Fruit fly (Drosophila melanogaster) whole organism, embryonic: ENCODE data around the gene CG12539.
A peak's percentile ranks its signal among the peaks of the same experiment; 100 is the strongest.

Experiments
- BEAF-32 ChIP-seq: fragments of 200-800 bp; sonication (Bioruptor generic); optimal IDR thresholded peaks from 3 replicates; lab custom pipeline; 2017; ENCODE audit warnings: missing biosample characterization, missing genetic modification characterization, mild to moderate bottlenecking, moderate library complexity, missing genetic modification reagents
- CG10543 ChIP-seq: fragments of 200-800 bp; sonication (Bioruptor generic); optimal IDR thresholded peaks from 3 replicates; lab custom pipeline; 2017; ENCODE audit warnings: missing biosample characterization, mild to moderate bottlenecking, missing genetic modification characterization, moderate library complexity
- CG10959 ChIP-seq: fragments of 200-800 bp; sonication (Bioruptor generic); IDR thresholded peaks from 2 replicates; pipeline ENCODE4 v1.3.6; 2022; ENCODE audit warnings: missing biosample characterization, missing genetic modification characterization
- CG11398 ChIP-seq: fragments of 200-800 bp; sonication (Bioruptor generic); optimal IDR thresholded peaks from 2 replicates; lab custom pipeline; 2016; ENCODE audit warnings: missing biosample characterization, missing genetic modification characterization
- CG11560 ChIP-seq: fragments of 200-800 bp; sonication (Bioruptor generic); IDR thresholded peaks from 3 replicates; pipeline ENCODE4 v1.3.6; 2022; ENCODE audit warnings: missing biosample characterization, missing genetic modification characterization
- CG12391 ChIP-seq: fragments of 200-800 bp; sonication (Bioruptor generic); optimal IDR thresholded peaks from 3 replicates; lab custom pipeline; 2018; ENCODE audit warnings: missing biosample characterization, mild to moderate bottlenecking, missing genetic modification characterization, moderate library complexity
- CG13424 ChIP-seq: fragments of 200-800 bp; sonication (Bioruptor generic); optimal IDR thresholded peaks from 2 replicates; lab custom pipeline; 2019; ENCODE audit warnings: missing biosample characterization, mild to moderate bottlenecking, missing genetic modification characterization, moderate library complexity
- CG14441 ChIP-seq: fragments of 200-800 bp; sonication (Bioruptor generic); IDR thresholded peaks from 2 replicates; pipeline ENCODE4 v1.3.6; 2022; ENCODE audit warnings: missing biosample characterization, missing genetic modification characterization
- CG15011 ChIP-seq: fragments of 200-800 bp; sonication (Bioruptor generic); optimal IDR thresholded peaks from 3 replicates; lab custom pipeline; 2018; ENCODE audit warnings: missing biosample characterization, mild to moderate bottlenecking, missing genetic modification characterization
- CG15696 ChIP-seq: fragments of 200-800 bp; sonication (Bioruptor generic); optimal IDR thresholded peaks from 2 replicates; lab custom pipeline; 2019; ENCODE audit warnings: missing biosample characterization, mild to moderate bottlenecking, missing genetic modification characterization, moderate library complexity
- CG17912 ChIP-seq: fragments of 200-800 bp; sonication (Bioruptor generic); optimal IDR thresholded peaks from 2 replicates; lab custom pipeline; 2018; ENCODE audit warnings: missing biosample characterization, mild to moderate bottlenecking, missing genetic modification characterization
- CG1832 ChIP-seq: fragments of 200-800 bp; sonication (Bioruptor generic); optimal IDR thresholded peaks from 2 replicates; lab custom pipeline; 2017; ENCODE audit warnings: missing biosample characterization, mild to moderate bottlenecking, missing genetic modification characterization, inconsistent platforms
- CG2712 ChIP-seq: fragments of 200-800 bp; optimal IDR thresholded peaks from 3 replicates; lab custom pipeline; 2019; ENCODE audit warnings: missing biosample characterization, mild to moderate bottlenecking, missing genetic modification characterization, moderate library complexity
- CG33213 ChIP-seq: fragments of 200-800 bp; sonication (Bioruptor generic); optimal IDR thresholded peaks from 3 replicates; lab custom pipeline; 2016; ENCODE audit warnings: missing biosample characterization, missing genetic modification characterization
- CG4282 ChIP-seq: fragments of 200-800 bp; sonication (Bioruptor generic); optimal IDR thresholded peaks from 2 replicates; lab custom pipeline; 2016; ENCODE audit warnings: missing biosample characterization, missing genetic modification characterization
- CG4404 ChIP-seq: fragments of 200-800 bp; sonication (Bioruptor generic); IDR thresholded peaks from 2 replicates; pipeline ENCODE4 v1.3.6; 2022; ENCODE audit warnings: missing biosample characterization, missing genetic modification characterization
- CG4424 ChIP-seq: fragments of 200-800 bp; sonication (Bioruptor generic); optimal IDR thresholded peaks from 3 replicates; lab custom pipeline; 2016; ENCODE audit warnings: missing biosample characterization, missing genetic modification characterization
- CG5180 ChIP-seq: fragments of 200-800 bp; sonication (Bioruptor generic); optimal IDR thresholded peaks from 3 replicates; lab custom pipeline; 2017; ENCODE audit warnings: missing biosample characterization, missing genetic modification characterization, mild to moderate bottlenecking, moderate library complexity, missing genetic modification reagents
- CG6654 ChIP-seq: fragments of 200-800 bp; sonication (Bioruptor generic); optimal IDR thresholded peaks from 2 replicates; lab custom pipeline; 2017; ENCODE audit warnings: missing biosample characterization, mild to moderate bottlenecking, missing genetic modification characterization
- CG8359 ChIP-seq: fragments of 200-800 bp; sonication (Bioruptor generic); optimal IDR thresholded peaks from 2 replicates; lab custom pipeline; 2017; ENCODE audit warnings: missing biosample characterization, mild to moderate bottlenecking, missing genetic modification characterization, borderline replicate concordance
- CG9876 ChIP-seq: fragments of 200-800 bp; sonication (Bioruptor generic); optimal IDR thresholded peaks from 2 replicates; lab custom pipeline; 2016; ENCODE audit warnings: missing biosample characterization, missing genetic modification characterization
- CG9932 ChIP-seq: fragments of 200-800 bp; sonication (Bioruptor generic); IDR thresholded peaks from 2 replicates; pipeline ENCODE4 v1.3.6; 2022; ENCODE audit warnings: missing biosample characterization, missing genetic modification characterization
- CTCF ChIP-seq: fragments of 200-800 bp; sonication (Bioruptor generic); optimal IDR thresholded peaks from 2 replicates; lab custom pipeline; 2017; ENCODE audit warnings: missing biosample characterization, mild to moderate bottlenecking, missing genetic modification characterization, moderate library complexity
- Dek ChIP-seq: fragments of 200-800 bp; sonication (Bioruptor generic); optimal IDR thresholded peaks from 3 replicates; lab custom pipeline; 2019; ENCODE audit warnings: missing biosample characterization, mild to moderate bottlenecking, missing genetic modification characterization, moderate library complexity
- Dref ChIP-seq: fragments of 200-800 bp; sonication (Bioruptor generic); IDR thresholded peaks from 2 replicates; pipeline ENCODE4 v1.3.6; 2022; ENCODE audit warnings: missing biosample characterization, missing genetic modification characterization
- Fer1 ChIP-seq: fragments of 200-800 bp; sonication (Bioruptor generic); optimal IDR thresholded peaks from 2 replicates; lab custom pipeline; 2017; ENCODE audit warnings: missing biosample characterization, mild to moderate bottlenecking, missing genetic modification characterization
- Gsc ChIP-seq: fragments of 200-800 bp; sonication (Bioruptor generic); IDR thresholded peaks from 2 replicates; pipeline ENCODE4 v1.3.6; 2022; ENCODE audit warnings: missing biosample characterization, missing genetic modification characterization
- Hr3 ChIP-seq: fragments of 200-800 bp; sonication (Bioruptor generic); optimal IDR thresholded peaks from 3 replicates; lab custom pipeline; 2016; ENCODE audit warnings: missing biosample characterization, missing genetic modification characterization
- Hr51 ChIP-seq, 2 experiments: fragments of 200-800 bp; sonication (Bioruptor generic); optimal IDR thresholded peaks; 2 replicates in 1 of 2; 3 replicates in 1 of 2; lab custom pipeline; 2016 to 2018; ENCODE audit warnings: missing biosample characterization in 2 of 2, missing genetic modification characterization in 2 of 2, mild to moderate bottlenecking in 1 of 2, moderate library complexity in 1 of 2
- Med ChIP-seq: fragments of 200-800 bp; sonication (Bioruptor generic); peaks from one replicate; lab custom pipeline; 2016; ENCODE audit warnings: missing biosample characterization, missing genetic modification characterization, mild to moderate bottlenecking, inconsistent platforms, moderate library complexity
- Mes4 ChIP-seq: fragments of 200-800 bp; sonication (Bioruptor generic); optimal IDR thresholded peaks from 2 replicates; lab custom pipeline; 2016; ENCODE audit warnings: missing biosample characterization, missing genetic modification characterization
- Oaz ChIP-seq: fragments of 200-800 bp; sonication (Bioruptor generic); IDR thresholded peaks from 2 replicates; pipeline ENCODE4 v1.3.6; 2022; ENCODE audit warnings: missing biosample characterization, missing genetic modification characterization
- Optix ChIP-seq: fragments of 200-800 bp; sonication (Bioruptor generic); IDR thresholded peaks from 3 replicates; pipeline ENCODE4 v1.3.6; 2022; ENCODE audit warnings: missing biosample characterization, missing genetic modification characterization
- Sox102F ChIP-seq: fragments of 200-800 bp; sonication (Bioruptor generic); optimal IDR thresholded peaks from 2 replicates; lab custom pipeline; 2018; ENCODE audit warnings: missing biosample characterization, mild to moderate bottlenecking, missing genetic modification characterization, moderate library complexity
- Sry-β ChIP-seq: fragments of 200-800 bp; sonication (Bioruptor generic); optimal IDR thresholded peaks from 2 replicates; lab custom pipeline; 2018; ENCODE audit warnings: missing biosample characterization, mild to moderate bottlenecking, missing genetic modification characterization, moderate library complexity
- Xrp1 ChIP-seq: fragments of 200-800 bp; sonication (Bioruptor generic); IDR thresholded peaks from 2 replicates; pipeline ENCODE4 v1.3.6; 2022; ENCODE audit warnings: missing biosample characterization, missing genetic modification characterization
- bbx ChIP-seq: fragments of 200-800 bp; sonication (Bioruptor generic); IDR thresholded peaks from 2 replicates; pipeline ENCODE4 v1.3.6; 2022; ENCODE audit warnings: missing biosample characterization, missing genetic modification characterization; ENCODE audit not compliant: partially characterized antibody
- bsh ChIP-seq, 2 experiments: fragments of 200-800 bp; sonication (Bioruptor generic); optimal IDR thresholded peaks; 2 replicates each; lab custom pipeline; 2017 to 2018; ENCODE audit warnings: mild to moderate bottlenecking in 2 of 2, missing biosample characterization in 2 of 2, missing genetic modification characterization in 2 of 2, moderate library complexity in 1 of 2
- ems ChIP-seq: fragments of 200-800 bp; sonication (Bioruptor generic); optimal IDR thresholded peaks from 3 replicates; lab custom pipeline; 2016; ENCODE audit warnings: missing biosample characterization, missing genetic modification characterization
- ham ChIP-seq: fragments of 200-800 bp; sonication (Bioruptor generic); IDR thresholded peaks from 2 replicates; pipeline ENCODE4 v1.3.6; 2022; ENCODE audit warnings: missing biosample characterization, missing genetic modification characterization
- her ChIP-seq: fragments of 200-800 bp; sonication (Bioruptor generic); optimal IDR thresholded peaks from 2 replicates; lab custom pipeline; 2016; ENCODE audit warnings: missing biosample characterization, missing genetic modification characterization
- kay ChIP-seq: fragments of 200-800 bp; sonication (Bioruptor generic); optimal IDR thresholded peaks from 2 replicates; lab custom pipeline; 2016; ENCODE audit warnings: missing biosample characterization, missing genetic modification characterization
- maf-S ChIP-seq: fragments of 200-800 bp; sonication (Bioruptor generic); optimal IDR thresholded peaks from 2 replicates; lab custom pipeline; 2016; ENCODE audit warnings: missing biosample characterization, missing genetic modification characterization
- mld ChIP-seq: fragments of 200-800 bp; sonication (Bioruptor generic); IDR thresholded peaks from 3 replicates; pipeline ENCODE4 v1.3.6; 2022; ENCODE audit warnings: missing biosample characterization, missing genetic modification characterization; ENCODE audit not compliant: partially characterized antibody
- otp ChIP-seq: fragments of 200-800 bp; sonication (Bioruptor generic); IDR thresholded peaks from 3 replicates; pipeline ENCODE4, ENCODE4 v1.3.6; 2022; ENCODE audit warnings: missing biosample characterization, missing genetic modification characterization
- repo ChIP-seq: fragments of 200-800 bp; sonication (Bioruptor generic); optimal IDR thresholded peaks from 2 replicates; lab custom pipeline; 2016; ENCODE audit warnings: missing biosample characterization, missing genetic modification characterization
- sd ChIP-seq: fragments of 200-800 bp; sonication (Bioruptor generic); optimal IDR thresholded peaks from 3 replicates; lab custom pipeline; 2018; ENCODE audit warnings: missing biosample characterization, mild to moderate bottlenecking, missing genetic modification characterization, moderate library complexity
- sens-2 ChIP-seq: fragments of 200-800 bp; sonication (Bioruptor generic); IDR thresholded peaks from 2 replicates; pipeline ENCODE4 v1.3.6; 2022; ENCODE audit warnings: missing biosample characterization, missing genetic modification characterization
- sob ChIP-seq: fragments of 200-800 bp; sonication (Bioruptor generic); IDR thresholded peaks from 2 replicates; pipeline ENCODE4 v1.3.6; 2022; ENCODE audit warnings: missing biosample characterization, missing genetic modification characterization
- tx ChIP-seq: fragments of 200-800 bp; sonication (Bioruptor generic); optimal IDR thresholded peaks from 2 replicates; lab custom pipeline; 2016; ENCODE audit warnings: missing biosample characterization, missing genetic modification characterization
- vnd ChIP-seq: fragments of 200-800 bp; sonication (Bioruptor generic); IDR thresholded peaks from 3 replicates; pipeline ENCODE4 v1.3.6; 2022; ENCODE audit warnings: missing biosample characterization, missing genetic modification characterization; ENCODE audit not compliant: partially characterized antibody

Gene CG12539

dm6 chrX:14841893-14842505 lies 2.6 kb downstream of the CG12539 start (continued):
- TF ChIP-seq tx (GFP tag; lab: Kevin White, UChicago) (no peak), Sox102F (GFP tag; lab: Kevin White, UChicago) (peak; percentile 21), CG11560 (tag; lab: Robert Waterston, UW) (no peak), CG4404 (no peak), bsh (GFP tag; optimal IDR thresholded peaks at IDR 0.05; lab: Kevin White, UChicago) (peak in 1 of 2 experiments; percentile 21), CG13424 (peak; percentile 7), CG9932 (GFP tag; lab: Robert Waterston, UW) (no peak; the same call in 1 of the 2 replicates), Mes4 (GFP tag; lab: Kevin White, UChicago) (no peak), Oaz (GFP tag; lab: Robert Waterston, UW) (no peak), CG17912 (no peak), CTCF (GFP tag; lab: Kevin White, UChicago) (no peak), CG15696 (tag; lab: Kevin White, UChicago) (no peak), Hr3 (GFP tag; lab: Kevin White, UChicago) (no peak), Fer1 (no peak), Gsc (GFP tag; lab: Robert Waterston, UW) (no peak), CG11398 (GFP tag; lab: Kevin White, UChicago) (no peak), Xrp1 (GFP tag; lab: Robert Waterston, UW) (no peak), CG12391 (tag; lab: Kevin White, UChicago) (no peak), maf-S (GFP tag; lab: Kevin White, UChicago) (no peak), Sry-β (GFP tag; lab: Kevin White, UChicago) (no peak), CG2712 (tag; lab: Kevin White, UChicago) (no peak), sens-2 (GFP tag; lab: Robert Waterston, UW) (no peak), CG5180 (GFP tag; lab: Kevin White, UChicago) (no peak), vnd (GFP tag; lab: Robert Waterston, UW) (no peak), repo (GFP tag; lab: Kevin White, UChicago) (no peak), sob (GFP tag; lab: Robert Waterston, UW) (0 out of 2 replicates have a peak, but pooled peaks have one; percentile 15), her (no peak), CG10543 (GFP tag; lab: Kevin White, UChicago) (no peak), Med (GFP tag; lab: Kevin White, UChicago) (peak; percentile 15), ems (GFP tag; lab: Kevin White, UChicago) (no peak), CG4424 (GFP tag; lab: Kevin White, UChicago) (no peak), kay (GFP tag; lab: Kevin White, UChicago) (no peak), sd (tag; lab: Kevin White, UChicago) (no peak), CG33213 (GFP tag; lab: Kevin White, UChicago) (no peak), CG15011 (GFP tag; lab: Kevin White, UChicago) (no peak), CG4282 (GFP tag; lab: Kevin White, UChicago) (no peak), CG10959 (GFP tag; lab: Robert Waterston, UW) (no peak), ham (GFP tag; lab: Robert Waterston, UW) (no peak), Hr51 (GFP tag; optimal IDR thresholded peaks at IDR 0.05; lab: Kevin White, UChicago) (no peak), Dek (no peak), CG9876 (GFP tag; lab: Kevin White, UChicago) (no peak), Dref (no peak), CG6654 (no peak), mld (GFP tag; lab: Robert Waterston, UW) (no peak), otp (GFP tag; lab: Robert Waterston, UW) (no peak), Optix (GFP tag; lab: Robert Waterston, UW) (0 out of 3 replicates have a peak, but pooled peaks have one; percentile 28), bbx (GFP tag; lab: Robert Waterston, UW) (no peak), BEAF-32 (GFP tag; lab: Kevin White, UChicago) (no peak), CG8359 (GFP tag; lab: Kevin White, UChicago) (no peak), CG1832 (no peak), CG14441 (GFP tag; lab: Robert Waterston, UW) (no peak)
